Worm (Caenorhabditis elegans) whole organism, L2 larva: ENCODE measurements around the gene hlh-30.

ENCODE experiments used
- R02D3.7 ChIP-seq: fragments of 150-350 bp; optimal IDR thresholded peaks from 2 replicates; lab custom pipeline; 2014; ENCODE audit warnings: missing biosample characterization, missing genetic modification characterization
- Y55F3AM.14 ChIP-seq: fragments of 200-800 bp; sonication (Bioruptor generic); optimal IDR thresholded peaks from 2 replicates; lab custom pipeline; 2018; ENCODE audit warnings: mild to moderate bottlenecking, missing genetic modification characterization, missing compliant biosample characterization
- blmp-1 ChIP-seq: sonication (generic microtip); optimal IDR thresholded peaks from 2 replicates; lab custom pipeline; 2017; ENCODE audit warnings: missing genetic modification characterization, mild to moderate bottlenecking, missing compliant biosample characterization, antibody characterized with exemption, moderate library complexity; ENCODE audit not compliant: insufficient read depth
- ceh-82 ChIP-seq: fragments of 150-350 bp; optimal IDR thresholded peaks from 2 replicates; lab custom pipeline; 2014; ENCODE audit warnings: missing biosample characterization, missing genetic modification characterization
- dmd-4 ChIP-seq: sonication (generic microtip); optimal IDR thresholded peaks from 2 replicates; lab custom pipeline; 2017; ENCODE audit warnings: missing biosample characterization, missing genetic modification characterization
- elt-1 ChIP-seq: fragments of 150-350 bp; optimal IDR thresholded peaks from 2 replicates; lab custom pipeline; 2014; ENCODE audit warnings: missing biosample characterization, missing genetic modification characterization
- nhr-237 ChIP-seq: fragments of 150-350 bp; optimal IDR thresholded peaks from 2 replicates; lab custom pipeline; 2014; ENCODE audit warnings: missing biosample characterization, missing genetic modification characterization
- nhr-77 ChIP-seq: fragments of 150-350 bp; optimal IDR thresholded peaks from 2 replicates; lab custom pipeline; 2014; ENCODE audit warnings: missing biosample characterization, missing genetic modification characterization
- skn-1 ChIP-seq: sonication (generic microtip); optimal IDR thresholded peaks from 2 replicates; lab custom pipeline; 2017; ENCODE audit warnings: missing biosample characterization, missing genetic modification characterization
- unc-55 ChIP-seq: fragments of 150-350 bp; sonication (generic microtip); optimal IDR thresholded peaks from 3 replicates; lab custom pipeline; 2014; ENCODE audit warnings: missing biosample characterization, missing genetic modification reagents, missing genetic modification characterization
- unc-62 ChIP-seq: fragments of 150-350 bp; optimal IDR thresholded peaks from 2 replicates; lab custom pipeline; 2014; ENCODE audit warnings: missing biosample characterization, missing genetic modification reagents, missing genetic modification characterization
- ztf-11 ChIP-seq: sonication (generic microtip); optimal IDR thresholded peaks from 2 replicates; lab custom pipeline; 2017; ENCODE audit warnings: missing biosample characterization, missing genetic modification characterization

DNA sequence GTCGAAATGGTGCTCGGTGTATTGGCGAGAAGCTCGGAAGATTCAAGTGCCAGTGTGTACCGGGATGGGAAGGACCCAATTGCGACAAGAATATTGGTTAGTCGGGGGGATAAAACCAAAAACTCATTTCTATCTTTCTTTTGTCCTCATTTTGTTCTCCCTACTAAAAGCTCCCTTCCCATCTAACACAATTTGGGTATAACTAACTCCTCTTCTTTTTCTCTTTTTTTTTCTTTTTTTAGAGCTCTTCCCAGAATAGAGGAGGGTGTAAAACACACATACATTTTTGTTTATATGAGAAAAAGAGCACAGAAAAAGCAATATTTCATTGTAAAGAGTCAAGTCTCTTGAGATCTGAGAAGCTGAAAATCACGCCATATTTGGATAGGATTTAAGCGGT is 29.6 kb downstream of the hlh-30 start:
- TF ChIP-seq skn-1 (tag; lab: Kevin White, UChicago) (no peak), ztf-11 (no peak), elt-1 (no peak), unc-62 (no peak), unc-55 (GFP tag; lab: Kevin White, UChicago) (no peak), blmp-1 (tag; lab: Kevin White, UChicago) (no peak), nhr-77 (no peak), nhr-237 (tag; lab: Kevin White, UChicago) (no peak), Y55F3AM.14 (GFP tag; lab: Kevin White, UChicago) (no peak), R02D3.7 (no peak), dmd-4 (tag; lab: Kevin White, UChicago) (no peak), ceh-82 (tag; lab: Kevin White, UChicago) (no peak)
